Fruit fly (Drosophila melanogaster) whole organism, embryonic: ENCODE data around the gene CG1428.

Experiments used
- B-H2 ChIP-seq: fragments of 200-800 bp; sonication (Bioruptor generic); optimal IDR thresholded peaks from 2 replicates; lab custom pipeline; 2018; ENCODE audit warnings: missing biosample characterization, mild to moderate bottlenecking, missing genetic modification characterization
- BtbVII ChIP-seq: fragments of 200-800 bp; sonication (Bioruptor generic); optimal IDR thresholded peaks from 3 replicates; lab custom pipeline; 2017; ENCODE audit warnings: missing biosample characterization, mild to moderate bottlenecking, missing genetic modification characterization
- CG10274 ChIP-seq: fragments of 200-800 bp; sonication (Bioruptor generic); optimal IDR thresholded peaks from 3 replicates; lab custom pipeline; 2017; ENCODE audit warnings: missing biosample characterization, mild to moderate bottlenecking, missing genetic modification characterization
- CG12299 ChIP-seq: fragments of 200-800 bp; sonication (Bioruptor generic); optimal IDR thresholded peaks from 2 replicates; lab custom pipeline; 2018; ENCODE audit warnings: missing biosample characterization, mild to moderate bottlenecking, missing genetic modification characterization
- CG15479 ChIP-seq: fragments of 200-800 bp; sonication (Bioruptor generic); optimal IDR thresholded peaks from 3 replicates; lab custom pipeline; 2019; ENCODE audit warnings: missing biosample characterization, mild to moderate bottlenecking, missing genetic modification characterization, moderate library complexity
- CG15601 ChIP-seq: fragments of 200-800 bp; sonication (Bioruptor generic); optimal IDR thresholded peaks from 3 replicates; lab custom pipeline; 2019; ENCODE audit warnings: missing biosample characterization, mild to moderate bottlenecking, missing genetic modification characterization, moderate library complexity
- CG17612 ChIP-seq: fragments of 200-800 bp; sonication (Bioruptor generic); IDR thresholded peaks from 2 replicates; pipeline ENCODE4 v1.3.6; 2022; ENCODE audit warnings: missing biosample characterization, missing genetic modification characterization
- CG2116 ChIP-seq: fragments of 200-800 bp; sonication (Bioruptor generic); optimal IDR thresholded peaks from 3 replicates; lab custom pipeline; 2018; ENCODE audit warnings: missing biosample characterization, mild to moderate bottlenecking, missing genetic modification characterization
- CG32767 ChIP-seq: fragments of 200-800 bp; sonication (Bioruptor generic); IDR thresholded peaks from 2 replicates; pipeline ENCODE4 v1.3.6; 2022; ENCODE audit warnings: missing biosample characterization, missing genetic modification characterization
- CG3726 ChIP-seq: fragments of 200-800 bp; sonication (Bioruptor generic); IDR thresholded peaks from 3 replicates; pipeline ENCODE4, ENCODE4 v1.3.6; 2022; ENCODE audit warnings: missing biosample characterization, missing genetic modification characterization
- CG4328 ChIP-seq: fragments of 200-800 bp; sonication (Bioruptor generic); optimal IDR thresholded peaks from 3 replicates; lab custom pipeline; 2017; ENCODE audit warnings: missing biosample characterization, missing genetic modification reagents, missing genetic modification characterization
- CG4360 ChIP-seq: fragments of 200-800 bp; sonication (Bioruptor generic); IDR thresholded peaks from 2 replicates; pipeline ENCODE4 v1.3.6; 2022; ENCODE audit warnings: missing biosample characterization, missing genetic modification characterization
- CG5180 ChIP-seq: fragments of 200-800 bp; sonication (Bioruptor generic); optimal IDR thresholded peaks from 3 replicates; lab custom pipeline; 2017; ENCODE audit warnings: missing biosample characterization, missing genetic modification characterization, mild to moderate bottlenecking, moderate library complexity, missing genetic modification reagents
- CG7271 ChIP-seq: fragments of 200-800 bp; sonication (Bioruptor generic); optimal IDR thresholded peaks from 2 replicates; lab custom pipeline; 2018; ENCODE audit warnings: missing biosample characterization, mild to moderate bottlenecking, missing genetic modification characterization, moderate library complexity
- CG7786 ChIP-seq: fragments of 200-800 bp; sonication (Bioruptor generic); optimal IDR thresholded peaks from 2 replicates; lab custom pipeline; 2016; ENCODE audit warnings: missing biosample characterization, missing genetic modification characterization
- CG7963 ChIP-seq: fragments of 200-800 bp; sonication (Bioruptor generic); IDR thresholded peaks from 3 replicates; pipeline ENCODE4 v1.3.6; 2022; ENCODE audit warnings: missing biosample characterization, missing genetic modification characterization; ENCODE audit not compliant: partially characterized antibody
- CG8281 ChIP-seq: fragments of 200-800 bp; sonication (Bioruptor generic); optimal IDR thresholded peaks from 2 replicates; lab custom pipeline; 2018; ENCODE audit warnings: missing biosample characterization, mild to moderate bottlenecking, missing genetic modification characterization, moderate library complexity
- CG8388 ChIP-seq: fragments of 200-800 bp; sonication (Bioruptor generic); optimal IDR thresholded peaks from 2 replicates; lab custom pipeline; 2019; ENCODE audit warnings: missing biosample characterization, mild to moderate bottlenecking, missing genetic modification characterization, moderate library complexity
- D ChIP-seq, 2 experiments: fragments of 200-800 bp in 1 of 2; fragments of >200 bp in 1 of 2; sonication (Bioruptor generic) in 1 of 2; optimal IDR thresholded peaks; 2 replicates in 1 of 2; 3 replicates in 1 of 2; lab custom pipeline; 2017; ENCODE audit warnings: mild to moderate bottlenecking in 1 of 2, missing biosample characterization in 1 of 2, missing genetic modification characterization in 1 of 2, missing genetic modification reagents in 1 of 2
- Ets65A ChIP-seq: fragments of 200-800 bp; sonication (Bioruptor generic); peaks from one replicate; lab custom pipeline; 2016; ENCODE audit warnings: missing biosample characterization, missing genetic modification characterization
- Gug ChIP-seq: fragments of 200-800 bp; sonication (Bioruptor generic); IDR thresholded peaks from 4 replicates; pipeline ENCODE4 v1.3.6; 2022; ENCODE audit warnings: missing biosample characterization, missing genetic modification characterization
- HLH4C ChIP-seq: fragments of 200-800 bp; sonication (Bioruptor generic); IDR thresholded peaks from 3 replicates; pipeline ENCODE4 v1.3.6; 2022; ENCODE audit warnings: missing biosample characterization, missing genetic modification characterization; ENCODE audit not compliant: partially characterized antibody
- HmgZ ChIP-seq: fragments of 200-800 bp; sonication (Bioruptor generic); optimal IDR thresholded peaks from 2 replicates; lab custom pipeline; 2018; ENCODE audit warnings: missing biosample characterization, mild to moderate bottlenecking, missing genetic modification characterization
- Kr ChIP-seq: fragments of 200-800 bp; sonication (Bioruptor generic); optimal IDR thresholded peaks from 2 replicates; lab custom pipeline; 2017; ENCODE audit warnings: missing biosample characterization, mild to moderate bottlenecking, missing genetic modification characterization
- Med ChIP-seq: fragments of 200-800 bp; sonication (Bioruptor generic); peaks from one replicate; lab custom pipeline; 2016; ENCODE audit warnings: missing biosample characterization, missing genetic modification characterization, mild to moderate bottlenecking, inconsistent platforms, moderate library complexity
- Opbp ChIP-seq: fragments of 200-800 bp; sonication (Bioruptor generic); IDR thresholded peaks from 3 replicates; pipeline ENCODE4 v1.3.6; 2022; ENCODE audit warnings: missing biosample characterization, missing genetic modification characterization; ENCODE audit not compliant: partially characterized antibody
- Vsx1 ChIP-seq: fragments of 200-800 bp; sonication (Bioruptor generic); optimal IDR thresholded peaks from 2 replicates; lab custom pipeline; 2017; ENCODE audit warnings: missing biosample characterization, mild to moderate bottlenecking, missing genetic modification characterization, missing genetic modification reagents
- abd-A ChIP-seq: fragments of 200-800 bp; sonication (Bioruptor generic); optimal IDR thresholded peaks from 3 replicates; lab custom pipeline; 2019; ENCODE audit warnings: missing biosample characterization, mild to moderate bottlenecking, missing genetic modification characterization, moderate library complexity
- ac ChIP-seq: fragments of 200-800 bp; sonication (Bioruptor generic); optimal IDR thresholded peaks from 3 replicates; lab custom pipeline; 2017; ENCODE audit warnings: missing biosample characterization, mild to moderate bottlenecking, missing genetic modification characterization
- amos ChIP-seq: fragments of 200-800 bp; sonication (Bioruptor generic); IDR thresholded peaks from 2 replicates; pipeline ENCODE4 v1.3.6; 2022; ENCODE audit warnings: missing biosample characterization, missing genetic modification characterization; ENCODE audit not compliant: partially characterized antibody
- cad ChIP-seq: fragments of >200 bp; optimal IDR thresholded peaks from 2 replicates; lab custom pipeline; 2017; ENCODE audit warnings: missing biosample characterization, missing genetic modification characterization
- chif ChIP-seq, 2 experiments: fragments of 200-800 bp; sonication (Bioruptor generic); optimal IDR thresholded peaks; 3 replicates each; lab custom pipeline; 2016; ENCODE audit warnings: missing biosample characterization in 2 of 2, missing genetic modification characterization in 2 of 2
- disco-r ChIP-seq: fragments of 200-800 bp; sonication (Bioruptor generic); optimal IDR thresholded peaks from 2 replicates; lab custom pipeline; 2016; ENCODE audit warnings: missing biosample characterization, missing genetic modification characterization
- eyg ChIP-seq: fragments of 200-800 bp; sonication (Bioruptor generic); optimal IDR thresholded peaks from 3 replicates; lab custom pipeline; 2016; ENCODE audit warnings: missing biosample characterization, missing genetic modification characterization
- fru ChIP-seq: fragments of >200 bp; optimal IDR thresholded peaks from 2 replicates; lab custom pipeline; 2017
- fu2 ChIP-seq: fragments of 200-800 bp; sonication (Bioruptor generic); optimal IDR thresholded peaks from 2 replicates; lab custom pipeline; 2016; ENCODE audit warnings: missing biosample characterization, missing genetic modification characterization
- gce ChIP-seq: fragments of 200-800 bp; sonication (Bioruptor generic); IDR thresholded peaks from 3 replicates; pipeline ENCODE4 v1.3.6; 2022; ENCODE audit warnings: missing biosample characterization, missing genetic modification characterization
- gcm2 ChIP-seq: fragments of 200-800 bp; sonication (Bioruptor generic); optimal IDR thresholded peaks from 2 replicates; lab custom pipeline; 2016; ENCODE audit warnings: missing biosample characterization, missing genetic modification characterization
- gem ChIP-seq: fragments of 200-800 bp; sonication (Bioruptor generic); optimal IDR thresholded peaks from 2 replicates; lab custom pipeline; 2019; ENCODE audit warnings: missing biosample characterization, mild to moderate bottlenecking, missing genetic modification characterization, moderate library complexity
- ind ChIP-seq: fragments of 200-800 bp; sonication (Bioruptor generic); optimal IDR thresholded peaks from 3 replicates; lab custom pipeline; 2016; ENCODE audit warnings: missing biosample characterization, missing genetic modification characterization
- lov ChIP-seq, 2 experiments: fragments of 200-800 bp in 1 of 2; fragments of >200 bp in 1 of 2; sonication (Bioruptor generic) in 1 of 2; IDR thresholded peaks in 1 of 2; optimal IDR thresholded peaks in 1 of 2; 2 replicates in 1 of 2; 3 replicates in 1 of 2; pipeline versions ENCODE4 v1.3.6 to Lab custom; 2017 to 2022; ENCODE audit warnings: missing biosample characterization in 1 of 2, missing genetic modification characterization in 1 of 2
- luna ChIP-seq: fragments of 200-800 bp; sonication (Bioruptor generic); optimal IDR thresholded peaks from 2 replicates; lab custom pipeline; 2016; ENCODE audit warnings: missing biosample characterization, missing genetic modification characterization
- pho ChIP-seq: fragments of 200-800 bp; sonication (Bioruptor generic); optimal IDR thresholded peaks from 2 replicates; lab custom pipeline; 2016; ENCODE audit warnings: missing biosample characterization, missing genetic modification characterization
- pros ChIP-seq: fragments of 200-800 bp; sonication (Bioruptor generic); optimal IDR thresholded peaks from 3 replicates; lab custom pipeline; 2019; ENCODE audit warnings: missing biosample characterization, mild to moderate bottlenecking, missing genetic modification characterization, moderate library complexity
- repo ChIP-seq: fragments of 200-800 bp; sonication (Bioruptor generic); optimal IDR thresholded peaks from 2 replicates; lab custom pipeline; 2016; ENCODE audit warnings: missing biosample characterization, missing genetic modification characterization
- sob ChIP-seq: fragments of 200-800 bp; sonication (Bioruptor generic); IDR thresholded peaks from 2 replicates; pipeline ENCODE4 v1.3.6; 2022; ENCODE audit warnings: missing biosample characterization, missing genetic modification characterization
- tll ChIP-seq, 2 experiments: fragments of 200-800 bp in 1 of 2; fragments of >200 bp in 1 of 2; sonication (Bioruptor generic) in 1 of 2; optimal IDR thresholded peaks; 2 replicates each; lab custom pipeline; 2017 to 2019; ENCODE audit warnings: missing biosample characterization in 2 of 2, missing genetic modification characterization in 2 of 2, mild to moderate bottlenecking in 1 of 2, moderate library complexity in 1 of 2
- twi ChIP-seq: fragments of 200-800 bp; optimal IDR thresholded peaks from 2 replicates; lab custom pipeline; 2019; ENCODE audit warnings: missing biosample characterization, mild to moderate bottlenecking, missing genetic modification characterization, moderate library complexity
- vfl ChIP-seq: fragments of 200-800 bp; sonication (Bioruptor generic); optimal IDR thresholded peaks from 2 replicates; lab custom pipeline; 2016; ENCODE audit warnings: missing biosample characterization, missing genetic modification characterization
- zen ChIP-seq: fragments of 200-800 bp; sonication (Bioruptor generic); optimal IDR thresholded peaks from 3 replicates; lab custom pipeline; 2018; ENCODE audit warnings: missing biosample characterization, mild to moderate bottlenecking, missing genetic modification characterization, moderate library complexity

CG1428 gene

dm6 chr2L:21873696-21874095 is 32.4 kb upstream of the CG1428 start:
- TF ChIP-seq CG17612 (no peak), CG5180 (GFP tag; lab: Kevin White, UChicago) (no peak), Vsx1 (no peak), CG3726 (GFP tag; lab: Robert Waterston, UW) (no peak), CG7786 (GFP tag; lab: Kevin White, UChicago) (no peak), vfl (no peak), CG15601 (no peak), gcm2 (GFP tag; lab: Kevin White, UChicago) (no peak), sob (GFP tag; lab: Robert Waterston, UW) (no peak), BtbVII (GFP tag; lab: Kevin White, UChicago) (no peak), CG8388 (GFP tag; lab: Kevin White, UChicago) (peak; percentile 84), CG2116 (GFP tag; lab: Kevin White, UChicago) (no peak), gce (GFP tag; lab: Robert Waterston, UW) (no peak), CG4328 (no peak), pho (GFP tag; lab: Kevin White, UChicago) (no peak), abd-A (peak; percentile 69), Gug (GFP tag; lab: Robert Waterston, UW) (no peak), chif (GFP tag; optimal IDR thresholded peaks at IDR 0.05; lab: Kevin White, UChicago) (no peak), ac (GFP tag; lab: Kevin White, UChicago) (no peak), Med (GFP tag; lab: Kevin White, UChicago) (peak; percentile 52), lov (optimal IDR thresholded peaks at IDR 0.05; lab: Kevin White, UChicago) (no peak), lov (GFP tag; IDR thresholded peaks at IDR 0.05; lab: Robert Waterston, UW) (0 out of 3 replicates have a peak, but pooled peaks have one; percentile 18), CG32767 (GFP tag; lab: Robert Waterston, UW) (no peak), pros (GFP tag; lab: Kevin White, UChicago) (peak; percentile 54), eyg (GFP tag; lab: Kevin White, UChicago) (no peak), disco-r (GFP tag; lab: Kevin White, UChicago) (no peak), CG7963 (GFP tag; lab: Robert Waterston, UW) (no peak)

DNA sequence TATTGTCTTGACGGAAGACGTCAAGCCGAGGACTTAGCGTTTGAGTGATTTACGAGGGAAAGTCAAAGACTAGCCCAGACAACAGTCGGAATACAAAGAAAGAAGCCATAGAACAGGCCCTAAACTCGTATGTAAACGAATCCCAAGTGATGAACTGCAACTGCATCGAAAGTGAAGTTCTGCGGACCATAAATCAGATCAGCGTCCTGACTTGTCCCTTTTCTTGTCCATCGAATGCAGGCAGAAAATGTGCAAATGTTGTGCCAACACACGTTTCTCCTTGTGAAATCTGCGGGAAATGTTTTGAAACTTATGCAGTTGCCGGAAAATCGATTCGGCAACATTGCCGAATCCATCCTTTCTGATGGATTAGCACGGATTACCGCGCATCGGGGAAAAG is 29.1 kb upstream of the CG1428 start:
- TF ChIP-seq ind (GFP tag; lab: Kevin White, UChicago) (no peak), Kr (GFP tag; lab: Kevin White, UChicago) (peak; percentile 70), fru (lab: Kevin White, UChicago) (no peak), CG10274 (GFP tag; lab: Kevin White, UChicago) (no peak), Ets65A (peak; percentile 72), fu2 (GFP tag; lab: Kevin White, UChicago) (no peak), luna (no peak), gem (tag; lab: Kevin White, UChicago) (no peak), B-H2 (GFP tag; lab: Kevin White, UChicago) (no peak), HLH4C (no peak), repo (no peak), HmgZ (tag; lab: Kevin White, UChicago) (no peak), D (optimal IDR thresholded peaks at IDR 0.05; lab: Kevin White, UChicago) (peak; percentile 73), D (GFP tag; optimal IDR thresholded peaks at IDR 0.05; lab: Kevin White, UChicago) (no peak), CG8281 (tag; lab: Kevin White, UChicago) (no peak), tll (GFP tag; optimal IDR thresholded peaks at IDR 0.05; lab: Kevin White, UChicago) (peak in 1 of 2 experiments; percentile 100), CG4360 (GFP tag; lab: Robert Waterston, UW) (no peak), CG12299 (tag; lab: Kevin White, UChicago) (no peak), CG4328 (no peak), Opbp (GFP tag; lab: Robert Waterston, UW) (no peak), cad (GFP tag; lab: Kevin White, UChicago) (peak; percentile 99), zen (tag; lab: Kevin White, UChicago) (peak; percentile 82), CG15479 (GFP tag; lab: Kevin White, UChicago) (peak; percentile 100), CG7271 (peak; percentile 43), twi (tag; lab: Kevin White, UChicago) (peak; percentile 22), amos (GFP tag; lab: Robert Waterston, UW) (no peak)
- TF ChIP-seq, all 482 proteins: peak for 9
